Worm (Caenorhabditis elegans): ENCODE results near the gene metr-1.
A peak's percentile ranks its signal among the peaks of the same experiment; 100 is the strongest.

metr-1 gene

ce11 chrII:10959138-10959537 is 32.8 kb downstream of the metr-1 start:
- TF ChIP-seq C16A3.4 (tag; optimal IDR thresholded peaks at IDR 0.05) (no peak), xbp-1 (tag; optimal IDR thresholded peaks at IDR 0.05) (no peak), efl-3 (GFP tag; optimal IDR thresholded peaks at IDR 0.05) (no peak), nhr-90 (tag; optimal IDR thresholded peaks at IDR 0.05; ENCODE audit: poor library complexity) (no peak), ama-1 (optimal IDR thresholded peaks at IDR 0.05) (no peak), egl-27 (tag; optimal IDR thresholded peaks at IDR 0.05) (no peak), nhr-76 (tag; optimal IDR thresholded peaks at IDR 0.05) (no peak), rnt-1 (tag; optimal IDR thresholded peaks at IDR 0.05) (no peak), tbx-2 (tag; optimal IDR thresholded peaks at IDR 0.05) (no peak), nhr-28 (tag; optimal IDR thresholded peaks at IDR 0.05) (no peak), nhr-47 (tag; optimal IDR thresholded peaks at IDR 0.05) (no peak), unc-130 (tag; optimal IDR thresholded peaks at IDR 0.05) (no peak), vab-15 (tag; optimal IDR thresholded peaks at IDR 0.05) (no peak), sup-37 (GFP tag; optimal IDR thresholded peaks at IDR 0.05) (no peak), ceh-88 (GFP tag; IDR thresholded peaks at IDR 0.05) (no peak), nhr-237 (tag; optimal IDR thresholded peaks at IDR 0.05) (no peak), hpl-2 (GFP tag; optimal IDR thresholded peaks at IDR 0.05) (no peak), nhr-20 (tag; optimal IDR thresholded peaks at IDR 0.05) (no peak)

ce11 chrII:10959676-10960075 is 33.3 kb downstream of the metr-1 start:
- peak; percentile 69 for TF ChIP-seq blmp-1 (tag; optimal IDR thresholded peaks at IDR 0.05)
- TF ChIP-seq rnt-1 (tag; optimal IDR thresholded peaks at IDR 0.05) = no peak

- TF ChIP-seq zag-1 (tag; optimal IDR thresholded peaks at IDR 0.05) (no peak), lin-14 (GFP tag; optimal IDR thresholded peaks at IDR 0.05) (peak; percentile 6), ceh-8 (GFP tag; optimal IDR thresholded peaks at IDR 0.05) (no peak)
Observed at ce11 chrII:10964748-10965147, 38.4 kb downstream of the metr-1 start.

- TF ChIP-seq sup-37 (GFP tag; optimal IDR thresholded peaks at IDR 0.05) (no peak), nhr-76 (tag; optimal IDR thresholded peaks at IDR 0.05) (no peak), fos-1 (tag; optimal IDR thresholded peaks at IDR 0.05) (no peak), lin-39 (tag; optimal IDR thresholded peaks at IDR 0.05) (no peak), nhr-19 (GFP tag; conservative IDR thresholded peaks at IDR 0.05) (no peak), lin-14 (GFP tag; optimal IDR thresholded peaks at IDR 0.05) (peak; percentile 21), efl-1 (optimal IDR thresholded peaks at IDR 0.05) (no peak), efl-1 (GFP tag; optimal IDR thresholded peaks at IDR 0.05 in 1 of 2) (peak in 1 of 2 experiments; percentile 28), ceh-82 (tag; optimal IDR thresholded peaks at IDR 0.05) (no peak), pag-3 (tag; optimal IDR thresholded peaks at IDR 0.05; ENCODE audit: borderline replicate concordance, insufficient read depth) (no peak), egl-13 (tag; optimal IDR thresholded peaks at IDR 0.05) (peak; percentile 69), dpl-1 (GFP tag; optimal IDR thresholded peaks at IDR 0.05) (no peak), C34B4.2 (tag; optimal IDR thresholded peaks at IDR 0.05) (no peak), nhr-47 (tag; optimal IDR thresholded peaks at IDR 0.05) (peak; percentile 27), mdl-1 (tag; optimal IDR thresholded peaks at IDR 0.05) (no peak), ceh-63 (GFP tag; optimal IDR thresholded peaks at IDR 0.05) (no peak), jun-1 (tag; optimal IDR thresholded peaks at IDR 0.05) (no peak), dsc-1 (tag; optimal IDR thresholded peaks at IDR 0.05) (no peak), fkh-4 (tag; optimal IDR thresholded peaks at IDR 0.05; ENCODE audit: borderline replicate concordance) (no peak), aha-1 (tag; optimal IDR thresholded peaks at IDR 0.05) (no peak), unc-30 (tag; optimal IDR thresholded peaks at IDR 0.05) (no peak), nhr-20 (tag; optimal IDR thresholded peaks at IDR 0.05) (no peak), unc-86 (tag; optimal IDR thresholded peaks at IDR 0.05) (peak; percentile 29), grh-1 (GFP tag; IDR thresholded peaks at IDR 0.05) (no peak), zip-4 (GFP tag; optimal IDR thresholded peaks at IDR 0.05) (no peak), hlh-17 (GFP tag; optimal IDR thresholded peaks at IDR 0.05; ENCODE audit: borderline replicate concordance) (no peak), ces-1 (GFP tag; optimal IDR thresholded peaks at IDR 0.05) (no peak), mab-9 (GFP tag; IDR thresholded peaks at IDR 0.05) (no peak), tbx-2 (tag; optimal IDR thresholded peaks at IDR 0.05) (no peak), egl-27 (tag; optimal IDR thresholded peaks at IDR 0.05) (no peak), unc-98 (GFP tag; IDR thresholded peaks at IDR 0.05) (no peak)
Observed at ce11 chrII:10970625-10971024, 44.3 kb downstream of the metr-1 start.

All from whole organism, L1 larva.